Worm (Caenorhabditis elegans) whole organism, mixed stage, embryonic: Measurements from ENCODE around the gene nspg-7.2.
A peak's percentile ranks its signal among the peaks of the same experiment; 100 is the strongest.

Source experiments
- M03D4.4 ChIP-seq: sonication (generic microtip); optimal IDR thresholded peaks from 2 replicates; lab custom pipeline; 2017; ENCODE audit warnings: mild to moderate bottlenecking, missing genetic modification characterization, missing compliant biosample characterization
- bed-3 ChIP-seq: fragments of 200-800 bp; sonication (Bioruptor generic); optimal IDR thresholded peaks from 3 replicates; lab custom pipeline; 2018; ENCODE audit warnings: mild to moderate bottlenecking, missing genetic modification characterization, moderate library complexity, missing compliant biosample characterization
- blmp-1 ChIP-seq: fragments of 150-350 bp; optimal IDR thresholded peaks from 2 replicates; lab custom pipeline; 2014; ENCODE audit warnings: missing biosample characterization, missing genetic modification characterization
- ceh-39 ChIP-seq: fragments of 150-350 bp; optimal IDR thresholded peaks from 2 replicates; lab custom pipeline; 2014; ENCODE audit warnings: missing biosample characterization, missing genetic modification characterization
- ceh-43 ChIP-seq: fragments of 200-800 bp; sonication (Bioruptor generic); optimal IDR thresholded peaks from 2 replicates; lab custom pipeline; 2018; ENCODE audit warnings: mild to moderate bottlenecking, missing genetic modification characterization, moderate library complexity, missing compliant biosample characterization
- ces-1 ChIP-seq: fragments of 150-350 bp; optimal IDR thresholded peaks from 2 replicates; lab custom pipeline; 2014; ENCODE audit warnings: missing biosample characterization, missing genetic modification reagents, missing genetic modification characterization
- cnd-1 ChIP-seq: fragments of 200-800 bp; sonication (Bioruptor generic); optimal IDR thresholded peaks from 2 replicates; lab custom pipeline; 2018; ENCODE audit warnings: mild to moderate bottlenecking, missing genetic modification characterization, missing compliant biosample characterization
- drap-1 ChIP-seq: fragments of 200-800 bp; sonication (Bioruptor generic); optimal IDR thresholded peaks from 3 replicates; lab custom pipeline; 2018; ENCODE audit warnings: mild to moderate bottlenecking, missing genetic modification characterization, missing compliant biosample characterization
- elt-3 ChIP-seq: fragments of 150-350 bp; optimal IDR thresholded peaks from 2 replicates; lab custom pipeline; 2014; ENCODE audit warnings: missing biosample characterization, missing genetic modification characterization
- ham-2 ChIP-seq: fragments of 200-800 bp; sonication (Bioruptor generic); optimal IDR thresholded peaks from 2 replicates; lab custom pipeline; 2018; ENCODE audit warnings: mild to moderate bottlenecking, missing genetic modification characterization, missing compliant biosample characterization
- hlh-1 ChIP-seq: fragments of 150-350 bp; optimal IDR thresholded peaks from 2 replicates; lab custom pipeline; 2014; ENCODE audit warnings: missing biosample characterization, missing genetic modification reagents, missing genetic modification characterization
- lin-13 ChIP-seq: fragments of 150-350 bp; optimal IDR thresholded peaks from 2 replicates; lab custom pipeline; 2014; ENCODE audit warnings: missing biosample characterization, missing genetic modification characterization
- lin-32 ChIP-seq: fragments of 200-800 bp; sonication (Bioruptor generic); optimal IDR thresholded peaks from 2 replicates; lab custom pipeline; 2018; ENCODE audit warnings: mild to moderate bottlenecking, missing genetic modification characterization, missing compliant biosample characterization
- lsy-2 ChIP-seq: fragments of 150-350 bp; optimal IDR thresholded peaks from 2 replicates; lab custom pipeline; 2014; ENCODE audit warnings: missing biosample characterization, missing genetic modification characterization
- mep-1 ChIP-seq: fragments of 150-350 bp; optimal IDR thresholded peaks from 2 replicates; lab custom pipeline; 2017; ENCODE audit warnings: missing biosample characterization, missing genetic modification reagents, missing genetic modification characterization, inconsistent platforms
- mls-2 ChIP-seq: sonication (generic microtip); optimal IDR thresholded peaks from 2 replicates; lab custom pipeline; 2016; ENCODE audit warnings: mild to moderate bottlenecking, missing genetic modification characterization, moderate library complexity, missing compliant biosample characterization
- nhr-12 ChIP-seq: fragments of 150-350 bp; optimal IDR thresholded peaks from 2 replicates; lab custom pipeline; 2014; ENCODE audit warnings: missing biosample characterization, missing genetic modification characterization
- nhr-2 ChIP-seq: fragments of 150-350 bp; optimal IDR thresholded peaks from 2 replicates; lab custom pipeline; 2014; ENCODE audit warnings: missing biosample characterization, missing genetic modification characterization
- nhr-237 ChIP-seq: fragments of 150-350 bp; optimal IDR thresholded peaks from 2 replicates; lab custom pipeline; 2014; ENCODE audit warnings: missing biosample characterization, missing genetic modification characterization
- nhr-28 ChIP-seq: fragments of 150-350 bp; optimal IDR thresholded peaks from 2 replicates; lab custom pipeline; 2014; ENCODE audit warnings: missing biosample characterization, missing genetic modification characterization
- nhr-76 ChIP-seq: sonication (generic microtip); optimal IDR thresholded peaks from 2 replicates; lab custom pipeline; 2017; ENCODE audit warnings: missing biosample characterization, missing genetic modification characterization
- pha-4 ChIP-seq: fragments of 150-350 bp; optimal IDR thresholded peaks from 2 replicates; lab custom pipeline; 2018; ENCODE audit warnings: missing biosample characterization, missing genetic modification reagents, missing genetic modification characterization
- sem-2 ChIP-seq: fragments of 200-800 bp; sonication (Bioruptor generic); optimal IDR thresholded peaks from 2 replicates; lab custom pipeline; 2018; ENCODE audit warnings: mild to moderate bottlenecking, missing genetic modification characterization, missing compliant biosample characterization
- snpc-4 ChIP-seq: fragments of 150-350 bp; optimal IDR thresholded peaks from 2 replicates; lab custom pipeline; 2014; ENCODE audit warnings: missing biosample characterization, missing genetic modification characterization
- tbx-8 ChIP-seq: fragments of 200-800 bp; sonication (Bioruptor generic); optimal IDR thresholded peaks from 2 replicates; lab custom pipeline; 2018; ENCODE audit warnings: mild to moderate bottlenecking, missing genetic modification characterization, moderate library complexity, missing compliant biosample characterization
- unc-120 ChIP-seq: sonication (generic microtip); optimal IDR thresholded peaks from 2 replicates; lab custom pipeline; 2017; ENCODE audit warnings: missing genetic modification characterization, missing compliant biosample characterization; ENCODE audit not compliant: poor library complexity, severe bottlenecking
- unc-39 ChIP-seq: fragments of 150-350 bp; optimal IDR thresholded peaks from 2 replicates; lab custom pipeline; 2014; ENCODE audit warnings: missing biosample characterization, missing genetic modification characterization
- unc-62 ChIP-seq: fragments of 150-350 bp; optimal IDR thresholded peaks from 2 replicates; lab custom pipeline; 2014; ENCODE audit warnings: missing biosample characterization, missing genetic modification reagents, missing genetic modification characterization
- zip-8 ChIP-seq: fragments of 150-350 bp; optimal IDR thresholded peaks from 2 replicates; lab custom pipeline; 2014; ENCODE audit warnings: missing biosample characterization, missing genetic modification characterization
- ztf-11 ChIP-seq: fragments of 150-350 bp; optimal IDR thresholded peaks from 2 replicates; lab custom pipeline; 2014; ENCODE audit warnings: missing biosample characterization, missing genetic modification characterization

Gene nspg-7.2

ce11 chrIII:3258306-3258705 lies at the start of gene nspg-7.2:
Gene nspg-7.2, minus strand, starts transcription at chrIII:3258406.
- TF ChIP-seq pha-4 (tag; lab: Kevin White, UChicago) (no peak), bed-3 (GFP tag; lab: Kevin White, UChicago) (no peak), ztf-11 (tag; lab: Kevin White, UChicago) (no peak), ces-1 (GFP tag; lab: Kevin White, UChicago) (no peak), drap-1 (GFP tag; lab: Kevin White, UChicago) (no peak), blmp-1 (tag; lab: Kevin White, UChicago) (no peak), hlh-1 (tag; lab: Kevin White, UChicago) (no peak), nhr-237 (no peak), nhr-12 (tag; lab: Kevin White, UChicago) (no peak), ceh-43 (GFP tag; lab: Kevin White, UChicago) (no peak), ham-2 (no peak), M03D4.4 (no peak)
- TF ChIP-seq, all 35 proteins: peak for 0

ce11 chrIII:3307379-3307778 lies 49.2 kb upstream of the nspg-7.2 start:
- no peak for TF ChIP-seq cnd-1 (tag; lab: Kevin White, UChicago)
- no peak for TF ChIP-seq unc-62 (GFP tag; lab: Kevin White, UChicago)
- TF ChIP-seq pha-4 (tag; lab: Kevin White, UChicago) = peak; percentile 76
- no peak for TF ChIP-seq snpc-4 (tag; lab: Kevin White, UChicago)
- TF ChIP-seq tbx-8 = no peak
- no peak for TF ChIP-seq nhr-237

ce11 chrIII:3306322-3306721 lies 48.1 kb upstream of the nspg-7.2 start:
- no peak for TF ChIP-seq unc-39
- TF ChIP-seq nhr-28 (tag; lab: Kevin White, UChicago) = no peak

ce11 chrIII:3304554-3304953 lies 46.3 kb upstream of the nspg-7.2 start:
- TF ChIP-seq drap-1 (GFP tag; lab: Kevin White, UChicago) (no peak), tbx-8 (peak; percentile 22), mls-2 (tag; lab: Kevin White, UChicago) (no peak), unc-62 (GFP tag; lab: Kevin White, UChicago) (peak; percentile 45), unc-120 (peak; percentile 56), snpc-4 (tag; lab: Kevin White, UChicago) (no peak), blmp-1 (tag; lab: Kevin White, UChicago) (no peak)

- TF ChIP-seq zip-8 (tag; lab: Kevin White, UChicago) = no peak
- no peak for TF ChIP-seq unc-62 (GFP tag; lab: Kevin White, UChicago)
- no peak for TF ChIP-seq M03D4.4
- no peak for TF ChIP-seq mls-2 (tag; lab: Kevin White, UChicago)
- TF ChIP-seq ceh-43 (GFP tag; lab: Kevin White, UChicago) = no peak
- TF ChIP-seq nhr-76 (tag; lab: Kevin White, UChicago) = no peak
- TF ChIP-seq elt-3 = no peak
- no peak for TF ChIP-seq tbx-8
- TF ChIP-seq unc-39 = no peak
- TF ChIP-seq nhr-28 (tag; lab: Kevin White, UChicago) = no peak
- TF ChIP-seq snpc-4 (tag; lab: Kevin White, UChicago) = no peak
- no peak for TF ChIP-seq sem-2 (GFP tag; lab: Kevin White, UChicago)
- no peak for TF ChIP-seq lsy-2
- TF ChIP-seq nhr-2 (tag; lab: Kevin White, UChicago) = no peak
- TF ChIP-seq ceh-39 (tag; lab: Kevin White, UChicago) = no peak
Observed at ce11 chrIII:3297151-3297550, 38.9 kb upstream of the nspg-7.2 start, which contains the start of gene Y53G8AR.5. Gene Y53G8AR.5, plus strand, starts transcription at chrIII:3297451.

ce11 chrIII:3294283-3294793 lies 36.1 kb upstream of the nspg-7.2 start, which contains the start of the genes Y53G8AR.8 and Y53G8AR.6:
Gene Y53G8AR.8, minus strand, starts transcription at chrIII:3294330.
Gene Y53G8AR.6, plus strand, starts transcription at chrIII:3294743.
- TF ChIP-seq ces-1 (GFP tag; lab: Kevin White, UChicago) (peak; percentile 88), lsy-2 (peak; percentile 8), hlh-1 (tag; lab: Kevin White, UChicago) (no peak), mep-1 (tag; lab: Kevin White, UChicago) (peak; percentile 23), nhr-237 (no peak), drap-1 (GFP tag; lab: Kevin White, UChicago) (no peak), lin-13 (no peak), ham-2 (no peak), lin-32 (GFP tag; lab: Kevin White, UChicago) (no peak), elt-3 (no peak)
